Fruit fly (Drosophila melanogaster) whole organism, prepupa: ENCODE measurements around the gene Acat2.
A peak's percentile ranks its signal among the peaks of the same experiment; 100 is the strongest.

Source experiments
- Blimp-1 ChIP-seq: fragments of 200-800 bp; sonication (Bioruptor generic); optimal IDR thresholded peaks from 3 replicates; lab custom pipeline; 2017; ENCODE audit warnings: missing biosample characterization, missing genetic modification characterization, mild to moderate bottlenecking, moderate library complexity, missing genetic modification reagents
- CG10631 ChIP-seq: fragments of 200-800 bp; sonication (Bioruptor generic); optimal IDR thresholded peaks from 2 replicates; lab custom pipeline; 2016; ENCODE audit warnings: missing biosample characterization, missing genetic modification characterization
- CG10669 ChIP-seq: fragments of 200-800 bp; sonication (Bioruptor generic); optimal IDR thresholded peaks from 3 replicates; lab custom pipeline; 2018; ENCODE audit warnings: missing biosample characterization, mild to moderate bottlenecking, missing genetic modification characterization, moderate library complexity
- CG11294 ChIP-seq: fragments of 200-800 bp; sonication (Bioruptor generic); IDR thresholded peaks from 2 replicates; pipeline ENCODE4 v1.3.6; 2022; ENCODE audit warnings: missing biosample characterization, missing genetic modification characterization
- CG11762 ChIP-seq: fragments of 200-800 bp; sonication (Bioruptor generic); optimal IDR thresholded peaks from 3 replicates; lab custom pipeline; 2016; ENCODE audit warnings: missing biosample characterization, missing genetic modification characterization; ENCODE audit not compliant: insufficient read depth
- CG11902 ChIP-seq: fragments of 200-800 bp; sonication (Bioruptor generic); optimal IDR thresholded peaks from 3 replicates; lab custom pipeline; 2016; ENCODE audit warnings: missing biosample characterization, missing genetic modification characterization
- CG1621 ChIP-seq: fragments of 200-800 bp; sonication (Bioruptor generic); optimal IDR thresholded peaks from 3 replicates; lab custom pipeline; 2018; ENCODE audit warnings: missing biosample characterization, mild to moderate bottlenecking, missing genetic modification characterization
- CG16779 ChIP-seq: fragments of 200-800 bp; sonication (Bioruptor generic); optimal IDR thresholded peaks from 3 replicates; lab custom pipeline; 2017; ENCODE audit warnings: missing biosample characterization, mild to moderate bottlenecking, missing genetic modification characterization
- CG3032 ChIP-seq: fragments of 200-800 bp; optimal IDR thresholded peaks from 2 replicates; lab custom pipeline; 2019; ENCODE audit warnings: missing biosample characterization, mild to moderate bottlenecking, missing genetic modification characterization, moderate library complexity
- CG31627 ChIP-seq: fragments of 200-800 bp; sonication (Bioruptor generic); optimal IDR thresholded peaks from 3 replicates; lab custom pipeline; 2016; ENCODE audit warnings: missing biosample characterization, missing genetic modification characterization
- CG34406 ChIP-seq: fragments of 200-800 bp; sonication (Bioruptor generic); optimal IDR thresholded peaks from 3 replicates; lab custom pipeline; 2016; ENCODE audit warnings: missing biosample characterization, missing genetic modification characterization
- CG3919 ChIP-seq: fragments of 200-800 bp; sonication (Bioruptor generic); optimal IDR thresholded peaks from 3 replicates; lab custom pipeline; 2016; ENCODE audit warnings: missing biosample characterization, missing genetic modification characterization
- CG6276 ChIP-seq: fragments of 200-800 bp; sonication (Bioruptor generic); optimal IDR thresholded peaks from 2 replicates; lab custom pipeline; 2017; ENCODE audit warnings: missing biosample characterization, mild to moderate bottlenecking, missing genetic modification characterization
- CG6792 ChIP-seq: fragments of 200-800 bp; sonication (Bioruptor generic); optimal IDR thresholded peaks from 3 replicates; lab custom pipeline; 2016; ENCODE audit warnings: missing biosample characterization, missing genetic modification characterization
- CG6808 ChIP-seq: fragments of 200-800 bp; sonication (Bioruptor generic); optimal IDR thresholded peaks from 3 replicates; lab custom pipeline; 2017; ENCODE audit warnings: missing biosample characterization, missing genetic modification characterization, mild to moderate bottlenecking, moderate library complexity, missing genetic modification reagents
- CG6854 ChIP-seq: fragments of 200-800 bp; sonication (Bioruptor generic); optimal IDR thresholded peaks from 2 replicates; lab custom pipeline; 2017; ENCODE audit warnings: missing biosample characterization, mild to moderate bottlenecking, missing genetic modification characterization
- CG8119 ChIP-seq: fragments of 200-800 bp; sonication (Bioruptor generic); IDR thresholded peaks from 3 replicates; pipeline ENCODE4 v1.3.6; 2022; ENCODE audit warnings: missing biosample characterization, missing genetic modification characterization
- CG8319 ChIP-seq: fragments of 200-800 bp; sonication (Bioruptor generic); optimal IDR thresholded peaks from 3 replicates; lab custom pipeline; 2016; ENCODE audit warnings: missing biosample characterization, missing genetic modification characterization
- CG8632 ChIP-seq: fragments of 200-800 bp; sonication (Bioruptor generic); optimal IDR thresholded peaks from 3 replicates; lab custom pipeline; 2016; ENCODE audit warnings: missing biosample characterization, missing genetic modification characterization
- Eip93F ChIP-seq: fragments of 200-800 bp; sonication (Bioruptor generic); optimal IDR thresholded peaks from 2 replicates; lab custom pipeline; 2016; ENCODE audit warnings: missing biosample characterization, mild to moderate bottlenecking, missing genetic modification characterization
- Ets21C ChIP-seq: fragments of 200-800 bp; sonication (Bioruptor generic); optimal IDR thresholded peaks from 3 replicates; lab custom pipeline; 2016; ENCODE audit warnings: missing biosample characterization, missing genetic modification characterization
- Ets96B ChIP-seq: fragments of 200-800 bp; optimal IDR thresholded peaks from 2 replicates; lab custom pipeline; 2019; ENCODE audit warnings: missing biosample characterization, mild to moderate bottlenecking, missing genetic modification characterization, moderate library complexity
- Gug ChIP-seq: fragments of 200-800 bp; sonication (Bioruptor generic); IDR thresholded peaks from 2 replicates; pipeline ENCODE4 v1.3.6; 2022; ENCODE audit warnings: missing biosample characterization, missing genetic modification characterization
- Lpt ChIP-seq: fragments of 200-800 bp; sonication (Bioruptor generic); optimal IDR thresholded peaks from 3 replicates; lab custom pipeline; 2016; ENCODE audit warnings: missing biosample characterization, missing genetic modification characterization
- Met ChIP-seq: fragments of 200-800 bp; sonication (Bioruptor generic); optimal IDR thresholded peaks from 3 replicates; lab custom pipeline; 2016; ENCODE audit warnings: missing biosample characterization, missing genetic modification characterization
- OdsH ChIP-seq: fragments of 200-800 bp; sonication (Bioruptor generic); optimal IDR thresholded peaks from 3 replicates; lab custom pipeline; 2016; ENCODE audit warnings: missing biosample characterization, missing genetic modification characterization
- Smox ChIP-seq: fragments of 200-800 bp; sonication (Bioruptor generic); optimal IDR thresholded peaks from 3 replicates; lab custom pipeline; 2016; ENCODE audit warnings: missing biosample characterization, missing genetic modification characterization
- Sox14 ChIP-seq: fragments of 200-800 bp; sonication (Bioruptor generic); optimal IDR thresholded peaks from 3 replicates; lab custom pipeline; 2016; ENCODE audit warnings: missing biosample characterization, missing genetic modification characterization
- achi ChIP-seq: fragments of 200-800 bp; sonication (Bioruptor generic); optimal IDR thresholded peaks from 3 replicates; lab custom pipeline; 2016; ENCODE audit warnings: missing biosample characterization, missing genetic modification characterization
- acj6 ChIP-seq: fragments of 200-800 bp; sonication (Bioruptor generic); optimal IDR thresholded peaks from 3 replicates; lab custom pipeline; 2016; ENCODE audit warnings: missing biosample characterization, missing genetic modification characterization
- cyc ChIP-seq: fragments of 200-800 bp; sonication (Bioruptor generic); optimal IDR thresholded peaks from 3 replicates; lab custom pipeline; 2016; ENCODE audit warnings: missing biosample characterization, missing genetic modification characterization
- dac ChIP-seq: fragments of 200-800 bp; sonication (Bioruptor generic); optimal IDR thresholded peaks from 2 replicates; lab custom pipeline; 2017; ENCODE audit warnings: missing biosample characterization, mild to moderate bottlenecking, missing genetic modification characterization
- dsx ChIP-seq: fragments of 200-800 bp; optimal IDR thresholded peaks from 3 replicates; lab custom pipeline; 2019; ENCODE audit warnings: missing biosample characterization, mild to moderate bottlenecking, missing genetic modification characterization, moderate library complexity; ENCODE audit not compliant: poor library complexity, severe bottlenecking
- eg ChIP-seq: fragments of 200-800 bp; sonication (Bioruptor generic); IDR thresholded peaks from 3 replicates; pipeline ENCODE4 v1.3.6; 2022; ENCODE audit warnings: missing biosample characterization, missing genetic modification characterization
- esn ChIP-seq: fragments of 200-800 bp; sonication (Bioruptor generic); optimal IDR thresholded peaks from 2 replicates; lab custom pipeline; 2016; ENCODE audit warnings: missing biosample characterization, mild to moderate bottlenecking, missing genetic modification characterization, moderate library complexity
- fd59A ChIP-seq: fragments of 200-800 bp; sonication (Bioruptor generic); optimal IDR thresholded peaks from 2 replicates; lab custom pipeline; 2017; ENCODE audit warnings: missing biosample characterization, mild to moderate bottlenecking, missing genetic modification characterization, missing genetic modification reagents
- fkh ChIP-seq: fragments of 200-800 bp; sonication (Bioruptor generic); optimal IDR thresholded peaks from 3 replicates; lab custom pipeline; 2017; ENCODE audit warnings: missing biosample characterization, mild to moderate bottlenecking, missing genetic modification characterization, moderate library complexity
- lz ChIP-seq: fragments of 200-800 bp; sonication (Bioruptor generic); optimal IDR thresholded peaks from 3 replicates; lab custom pipeline; 2016; ENCODE audit warnings: missing biosample characterization, missing genetic modification characterization
- salr ChIP-seq, 2 experiments: fragments of 200-800 bp; sonication (Bioruptor generic); optimal IDR thresholded peaks; 3 replicates each; lab custom pipeline; 2016 to 2018; ENCODE audit warnings: missing biosample characterization in 2 of 2, missing genetic modification characterization in 2 of 2, mild to moderate bottlenecking in 1 of 2
- ss ChIP-seq, 2 experiments: fragments of 200-800 bp; sonication (Bioruptor generic); optimal IDR thresholded peaks; 2 replicates in 1 of 2; 3 replicates in 1 of 2; lab custom pipeline; 2017 to 2018; ENCODE audit warnings: mild to moderate bottlenecking in 2 of 2, missing biosample characterization in 2 of 2, missing genetic modification characterization in 2 of 2, moderate library complexity in 1 of 2
- topi ChIP-seq: fragments of 200-800 bp; sonication (Bioruptor generic); optimal IDR thresholded peaks from 3 replicates; lab custom pipeline; 2016; ENCODE audit warnings: missing biosample characterization, missing genetic modification characterization
- vri ChIP-seq: fragments of 200-800 bp; sonication (Bioruptor generic); optimal IDR thresholded peaks from 3 replicates; lab custom pipeline; 2016; ENCODE audit warnings: missing biosample characterization, mild to moderate bottlenecking, missing genetic modification characterization

Acat2 gene

dm6 chr3L:1330420-1330819, 27.7 kb downstream of the Acat2 start (continued):
- TF ChIP-seq OdsH (GFP tag; lab: Kevin White, UChicago) (no peak), CG1621 (tag; lab: Kevin White, UChicago) (no peak), esn (GFP tag; lab: Kevin White, UChicago) (peak; percentile 29), Ets96B (no peak), cyc (GFP tag; lab: Kevin White, UChicago) (no peak), ss (GFP tag; optimal IDR thresholded peaks at IDR 0.05; lab: Kevin White, UChicago) (no peak)

- TF ChIP-seq Gug = no peak
- TF ChIP-seq CG34406 (GFP tag; lab: Kevin White, UChicago) = no peak
- peak; percentile 40 for TF ChIP-seq fkh
Measured at dm6 chr3L:1331542-1331941, 28.8 kb downstream of the Acat2 start, which contains the start of gene msd1. TSS of gene msd1 (plus strand) at chr3L:1331744.

DNA sequence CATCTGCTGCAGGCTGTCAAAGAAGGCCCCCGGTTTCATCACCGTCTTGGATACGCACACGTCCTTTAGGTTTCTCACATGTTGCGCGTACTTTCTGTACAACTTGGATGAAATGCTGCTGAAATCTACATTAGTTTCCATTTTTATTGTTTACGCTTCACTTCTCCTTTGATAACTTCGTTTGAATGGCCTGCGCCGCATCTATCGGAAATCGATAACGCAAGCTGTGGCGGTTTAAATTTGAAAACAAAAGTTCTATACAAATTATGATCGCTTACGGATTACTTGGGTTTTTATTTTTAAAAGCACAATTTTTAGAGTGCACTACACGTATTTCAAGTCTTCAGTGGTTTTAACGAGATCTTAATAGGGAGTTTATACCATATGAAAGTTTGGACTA, 30.2 kb downstream of the Acat2 start, which contains the start of gene msd5:
msd5 (minus strand) TSS at position 174 of the 400 bp plus-strand sequence.
- TF ChIP-seq Lpt (GFP tag; lab: Kevin White, UChicago) = no peak
- no peak for TF ChIP-seq CG11902 (GFP tag; lab: Kevin White, UChicago)
- no peak for TF ChIP-seq CG1621 (tag; lab: Kevin White, UChicago)
- TF ChIP-seq Eip93F = no peak
- no peak for TF ChIP-seq OdsH (GFP tag; lab: Kevin White, UChicago)
- TF ChIP-seq vri = no peak
- no peak for TF ChIP-seq Blimp-1 (GFP tag; lab: Kevin White, UChicago)
- no peak for TF ChIP-seq achi
- TF ChIP-seq CG10631 = no peak
- no peak for TF ChIP-seq CG6854 (GFP tag; lab: Kevin White, UChicago)
- no peak for TF ChIP-seq CG8119
- no peak for TF ChIP-seq salr (GFP tag; optimal IDR thresholded peaks at IDR 0.05; lab: Kevin White, UChicago)

- TF ChIP-seq CG6276 (GFP tag; lab: Kevin White, UChicago) (no peak), Ets96B (peak; percentile 81), CG31627 (GFP tag; lab: Kevin White, UChicago) (peak; percentile 89), CG34406 (GFP tag; lab: Kevin White, UChicago) (no peak), Sox14 (peak; percentile 92), CG8119 (peak; percentile 58; the same call in 2 of the 3 replicates), Met (GFP tag; lab: Kevin White, UChicago) (no peak), dsx (GFP tag; lab: Kevin White, UChicago) (peak; percentile 71), CG16779 (peak; percentile 15), acj6 (GFP tag; lab: Kevin White, UChicago) (no peak), eg (GFP tag; lab: Robert Waterston, UW) (peak; percentile 84), vri (peak; percentile 20), Gug (peak; percentile 64), CG8319 (GFP tag; lab: Kevin White, UChicago) (no peak), fd59A (GFP tag; lab: Kevin White, UChicago) (peak; percentile 37), CG11762 (GFP tag; lab: Kevin White, UChicago) (no peak), ss (GFP tag; optimal IDR thresholded peaks at IDR 0.05; lab: Kevin White, UChicago) (no peak), CG11294 (GFP tag; lab: Robert Waterston, UW) (peak; percentile 58; the same call in 1 of the 2 replicates), achi (peak; percentile 77), CG6808 (GFP tag; lab: Kevin White, UChicago) (peak; percentile 74), CG6792 (GFP tag; lab: Kevin White, UChicago) (peak; percentile 69), CG3032 (peak; percentile 83), CG10631 (peak; percentile 76), Smox (no peak), topi (GFP tag; lab: Kevin White, UChicago) (peak; percentile 80), CG8632 (no peak), CG1621 (tag; lab: Kevin White, UChicago) (peak; percentile 48), dac (GFP tag; lab: Kevin White, UChicago) (peak; percentile 34), Ets21C (peak; percentile 64), CG3919 (GFP tag; lab: Kevin White, UChicago) (peak; percentile 83), fkh (peak; percentile 22), CG10669 (no peak), OdsH (GFP tag; lab: Kevin White, UChicago) (no peak), lz (peak; percentile 72)
Measured at dm6 chr3L:1334571-1335427, 32.1 kb downstream of the Acat2 start, which contains the start of the genes Hmbs and CG2211. TSS of gene Hmbs (plus strand) at chr3L:1334889. TSS of gene CG2211 (minus strand) at chr3L:1335359.
